Fruit fly (Drosophila melanogaster) whole organism, wandering third instar larva: ENCODE results near the gene CG4022.

Experiments
- Abd-B ChIP-seq: fragments of >200 bp; optimal IDR thresholded peaks from 2 replicates; lab custom pipeline; 2017; ENCODE audit warnings: missing biosample characterization, missing genetic modification characterization
- CG32264 ChIP-seq: fragments of 200-800 bp; sonication (Bioruptor generic); optimal IDR thresholded peaks from 2 replicates; lab custom pipeline; 2016; ENCODE audit warnings: missing biosample characterization, missing genetic modification characterization
- CG9705 ChIP-seq: fragments of 200-800 bp; sonication (Bioruptor generic); optimal IDR thresholded peaks from 2 replicates; lab custom pipeline; 2018; ENCODE audit warnings: missing biosample characterization, mild to moderate bottlenecking, missing genetic modification characterization
- CrebA ChIP-seq: fragments of 200-800 bp; sonication (Bioruptor generic); optimal IDR thresholded peaks from 2 replicates; lab custom pipeline; 2016; ENCODE audit warnings: missing biosample characterization, mild to moderate bottlenecking, missing genetic modification characterization, borderline replicate concordance
- Dfd ChIP-seq: fragments of >200 bp; optimal IDR thresholded peaks from 2 replicates; lab custom pipeline; 2017; ENCODE audit warnings: missing biosample characterization, missing genetic modification characterization
- Dif ChIP-seq: fragments of 200-275, 200-300 bp; sonication (Bioruptor generic); optimal IDR thresholded peaks from 2 replicates; lab custom pipeline; 2018; ENCODE audit warnings: missing biosample characterization, missing genetic modification characterization; ENCODE audit not compliant: partially characterized antibody
- GATAd ChIP-seq: sonication (Bioruptor generic); optimal IDR thresholded peaks from 2 replicates; lab custom pipeline; 2016; ENCODE audit warnings: missing biosample characterization, missing genetic modification characterization
- HLH106 ChIP-seq: fragments of 200-800 bp; optimal IDR thresholded peaks from 3 replicates; lab custom pipeline; 2019; ENCODE audit warnings: missing biosample characterization, mild to moderate bottlenecking, missing genetic modification characterization, moderate library complexity
- Hnf4 ChIP-seq: fragments of 200-800 bp; sonication (Bioruptor generic); optimal IDR thresholded peaks from 2 replicates; lab custom pipeline; 2016; ENCODE audit warnings: missing biosample characterization, mild to moderate bottlenecking, missing genetic modification characterization
- Hr78 ChIP-seq: fragments of >200 bp; optimal IDR thresholded peaks from 2 replicates; lab custom pipeline; 2017; ENCODE audit warnings: missing biosample characterization, missing genetic modification characterization
- Hr83 ChIP-seq: fragments of 200-300 bp; sonication (Bioruptor generic); optimal IDR thresholded peaks from 2 replicates; lab custom pipeline; 2016; ENCODE audit warnings: missing biosample characterization, mild to moderate bottlenecking, missing genetic modification characterization, moderate library complexity; ENCODE audit not compliant: poor library complexity, severe bottlenecking
- Jra ChIP-seq: sonication (Bioruptor generic); optimal IDR thresholded peaks from 2 replicates; lab custom pipeline; 2016; ENCODE audit warnings: missing biosample characterization, missing genetic modification characterization
- Mio ChIP-seq: sonication (Bioruptor generic); optimal IDR thresholded peaks from 2 replicates; lab custom pipeline; 2016; ENCODE audit warnings: missing biosample characterization, missing genetic modification characterization
- Myc ChIP-seq: fragments of >200 bp; optimal IDR thresholded peaks from 2 replicates; lab custom pipeline; 2017
- N ChIP-seq: fragments of >200 bp; optimal IDR thresholded peaks from 2 replicates; lab custom pipeline; 2018; ENCODE audit warnings: missing biosample characterization, missing external identifiers, missing genetic modification characterization
- OdsH ChIP-seq: fragments of 200-800 bp; sonication (Bioruptor generic); optimal IDR thresholded peaks from 2 replicates; lab custom pipeline; 2016; ENCODE audit warnings: missing biosample characterization, mild to moderate bottlenecking, missing genetic modification characterization
- Rel ChIP-seq, 2 experiments: fragments of 200-800 bp; sonication (Bioruptor generic) in 1 of 2; optimal IDR thresholded peaks; 2 replicates in 1 of 2; 3 replicates in 1 of 2; lab custom pipeline; 2016 to 2019; ENCODE audit warnings: mild to moderate bottlenecking in 2 of 2, missing biosample characterization in 2 of 2, missing genetic modification characterization in 2 of 2, moderate library complexity in 1 of 2
- Sp1 ChIP-seq: fragments of 200-800 bp; sonication (Bioruptor generic); optimal IDR thresholded peaks from 3 replicates; lab custom pipeline; 2019; ENCODE audit warnings: missing biosample characterization, mild to moderate bottlenecking, missing genetic modification characterization, moderate library complexity
- Vsx2 ChIP-seq: fragments of 200-300, 225-300 bp; sonication (Bioruptor generic); optimal IDR thresholded peaks from 2 replicates; lab custom pipeline; 2018; ENCODE audit warnings: missing biosample characterization, missing genetic modification characterization; ENCODE audit not compliant: partially characterized antibody
- br ChIP-seq: fragments of 200-800 bp; sonication (Bioruptor generic); optimal IDR thresholded peaks from 2 replicates; lab custom pipeline; 2016; ENCODE audit warnings: missing biosample characterization, missing genetic modification characterization
- brk ChIP-seq: fragments of 200-800 bp; sonication (Bioruptor generic); optimal IDR thresholded peaks from 2 replicates; lab custom pipeline; 2016; ENCODE audit warnings: missing biosample characterization, mild to moderate bottlenecking, missing genetic modification characterization
- dl ChIP-seq, 2 experiments: fragments of 175-275, 200-275 bp in 1 of 2; fragments of 200-275 bp in 1 of 2; sonication (Bioruptor generic); optimal IDR thresholded peaks; lab custom pipeline; 2018; ENCODE audit warnings: mild to moderate bottlenecking in 2 of 2, missing biosample characterization in 2 of 2, missing genetic modification characterization in 2 of 2, moderate library complexity in 2 of 2; ENCODE audit not compliant: partially characterized antibody in 2 of 2, insufficient read depth in 1 of 2
- dmrt93B ChIP-seq: fragments of 200-800 bp; sonication (Bioruptor generic); optimal IDR thresholded peaks from 2 replicates; lab custom pipeline; 2018; ENCODE audit warnings: missing biosample characterization, mild to moderate bottlenecking, missing genetic modification characterization
- dsf ChIP-seq: sonication (Bioruptor generic); optimal IDR thresholded peaks from 2 replicates; lab custom pipeline; 2016; ENCODE audit warnings: missing biosample characterization, missing genetic modification characterization, borderline replicate concordance
- ey ChIP-seq: fragments of 200-800 bp; sonication (Bioruptor generic); optimal IDR thresholded peaks from 2 replicates; lab custom pipeline; 2016; ENCODE audit warnings: missing biosample characterization, missing genetic modification characterization
- foxo ChIP-seq, 2 experiments: fragments of 200-800 bp; sonication (Bioruptor generic); optimal IDR thresholded peaks; 2 replicates in 1 of 2; 3 replicates in 1 of 2; lab custom pipeline; 2016 to 2017; ENCODE audit warnings: missing biosample characterization in 2 of 2, missing genetic modification characterization in 2 of 2
- fru ChIP-seq: fragments of 200-800 bp; sonication (Bioruptor generic); optimal IDR thresholded peaks from 3 replicates; lab custom pipeline; 2016; ENCODE audit warnings: missing biosample characterization, mild to moderate bottlenecking, missing genetic modification characterization
- h ChIP-seq: fragments of 200-800 bp; sonication (Bioruptor generic); optimal IDR thresholded peaks from 3 replicates; lab custom pipeline; 2016; ENCODE audit warnings: missing biosample characterization, mild to moderate bottlenecking, missing genetic modification characterization
- jim ChIP-seq: fragments of 175-275, 200-325 bp; sonication (Bioruptor generic); optimal IDR thresholded peaks from 2 replicates; lab custom pipeline; 2016; ENCODE audit warnings: missing biosample characterization, mild to moderate bottlenecking, missing genetic modification characterization
- lola ChIP-seq: fragments of >200 bp; optimal IDR thresholded peaks from 2 replicates; lab custom pipeline; 2017; ENCODE audit warnings: missing biosample characterization, missing genetic modification characterization
- pan ChIP-seq: fragments of >200 bp; optimal IDR thresholded peaks from 2 replicates; lab custom pipeline; 2017
- psq ChIP-seq: fragments of 200-800 bp; sonication (Bioruptor generic); optimal IDR thresholded peaks from 3 replicates; lab custom pipeline; 2017; ENCODE audit warnings: missing biosample characterization, mild to moderate bottlenecking, missing genetic modification characterization, moderate library complexity
- rgr ChIP-seq: fragments of 200-800 bp; sonication (Bioruptor generic); optimal IDR thresholded peaks from 3 replicates; lab custom pipeline; 2016; ENCODE audit warnings: missing biosample characterization, mild to moderate bottlenecking, missing genetic modification characterization
- sage ChIP-seq: fragments of 200-800 bp; sonication (Bioruptor generic); optimal IDR thresholded peaks from 2 replicates; lab custom pipeline; 2016; ENCODE audit warnings: missing biosample characterization, mild to moderate bottlenecking, missing genetic modification characterization
- sv ChIP-seq: fragments of 200-800 bp; sonication (Bioruptor generic); optimal IDR thresholded peaks from 3 replicates; lab custom pipeline; 2016; ENCODE audit warnings: missing biosample characterization, missing genetic modification characterization
- tai ChIP-seq: sonication (Bioruptor generic); optimal IDR thresholded peaks from 2 replicates; lab custom pipeline; 2016; ENCODE audit warnings: missing biosample characterization, missing genetic modification characterization
- usp ChIP-seq: fragments of >200 bp; optimal IDR thresholded peaks from 2 replicates; lab custom pipeline; 2017; ENCODE audit warnings: missing biosample characterization, missing genetic modification characterization
- woc ChIP-seq: sonication (Bioruptor generic); optimal IDR thresholded peaks from 2 replicates; lab custom pipeline; 2016; ENCODE audit warnings: missing biosample characterization, mild to moderate bottlenecking, missing genetic modification characterization

Gene CG4022

DNA sequence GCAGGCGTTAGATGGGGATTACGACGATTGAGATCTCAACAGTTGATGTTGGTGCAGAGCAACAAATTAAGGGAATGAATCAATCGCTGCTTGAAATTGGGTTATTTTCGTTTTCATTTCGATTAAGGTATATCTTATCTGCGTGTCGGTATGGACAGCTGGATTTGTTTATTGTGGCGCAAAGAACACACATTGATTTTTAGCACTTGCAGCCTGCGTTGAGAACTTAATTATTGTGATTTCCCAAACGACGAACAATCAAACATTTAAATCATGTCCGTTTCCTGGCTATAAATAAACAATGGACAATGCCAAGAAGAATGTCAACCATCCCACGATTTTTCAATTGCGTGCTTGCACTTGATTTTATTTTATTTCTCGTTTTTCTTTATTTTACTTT lies 12.6 kb downstream of the CG4022 start:
- TF ChIP-seq Rel (GFP tag; optimal IDR thresholded peaks at IDR 0.05; lab: Kevin White, UChicago) (no peak), Rel (tag; optimal IDR thresholded peaks at IDR 0.05; lab: Kevin White, UChicago) (peak; percentile 62), dsf (GFP tag; lab: Kevin White, UChicago) (no peak), tai (GFP tag; lab: Kevin White, UChicago) (peak; percentile 12), CG32264 (GFP tag; lab: Kevin White, UChicago) (no peak), HLH106 (tag; lab: Kevin White, UChicago) (no peak), sv (GFP tag; lab: Kevin White, UChicago) (no peak), rgr (GFP tag; lab: Kevin White, UChicago) (no peak), lola (GFP tag; lab: Kevin White, UChicago) (no peak), Hr78 (no peak), CrebA (GFP tag; lab: Kevin White, UChicago) (no peak), dl (GFP tag; optimal IDR thresholded peaks at IDR 0.05; lab: Kevin White, UChicago; ENCODE audit: insufficient read depth in 1 of 2, partially characterized antibody in 2 of 2) (no peak), woc (peak; percentile 18), foxo (GFP tag; optimal IDR thresholded peaks at IDR 0.05; lab: Kevin White, UChicago) (no peak), Sp1 (GFP tag; lab: Kevin White, UChicago) (no peak), psq (GFP tag; lab: Kevin White, UChicago) (no peak), N (GFP tag; lab: Kevin White, UChicago) (no peak), Dif (GFP tag; lab: Kevin White, UChicago) (no peak), CG9705 (GFP tag; lab: Kevin White, UChicago) (no peak), usp (GFP tag; lab: Kevin White, UChicago) (no peak), jim (GFP tag; lab: Kevin White, UChicago) (no peak), pan (lab: Kevin White, UChicago) (no peak), Hnf4 (GFP tag; lab: Kevin White, UChicago) (no peak), h (GFP tag; lab: Kevin White, UChicago) (no peak)
- TF ChIP-seq, all 38 proteins: peak for 3

DNA sequence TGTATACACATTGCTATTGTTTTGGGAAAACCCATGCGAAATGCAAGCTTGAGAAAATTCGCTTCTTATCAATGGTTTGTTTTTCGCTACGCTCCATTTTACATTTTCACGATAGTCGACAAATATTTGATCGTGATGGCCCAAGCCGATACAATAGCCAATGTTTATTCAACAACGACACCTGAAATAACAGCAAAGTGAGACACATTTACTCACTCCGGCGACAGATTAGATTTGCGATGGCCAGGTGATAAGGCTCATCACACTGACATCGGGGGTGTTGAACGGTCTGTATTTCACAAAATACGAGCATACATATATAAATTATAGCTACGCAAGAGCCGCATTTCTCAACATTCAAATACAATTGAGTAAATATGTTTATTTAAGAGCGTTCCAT lies 13.5 kb downstream of the CG4022 start:
- TF ChIP-seq br (GFP tag; lab: Kevin White, UChicago), result peak; percentile 43
- TF ChIP-seq HLH106 (tag; lab: Kevin White, UChicago), result peak; percentile 11
- TF ChIP-seq rgr (GFP tag; lab: Kevin White, UChicago), result peak; percentile 68
- TF ChIP-seq brk, result peak; percentile 23
- peak in 1 of 2 experiments; percentile 51 for TF ChIP-seq foxo (GFP tag; optimal IDR thresholded peaks at IDR 0.05; lab: Kevin White, UChicago)
- no peak for TF ChIP-seq CG9705 (GFP tag; lab: Kevin White, UChicago)
- no peak for TF ChIP-seq dl (GFP tag; optimal IDR thresholded peaks at IDR 0.05; lab: Kevin White, UChicago; ENCODE audit: insufficient read depth in 1 of 2, partially characterized antibody in 2 of 2)
- no peak for TF ChIP-seq CrebA (GFP tag; lab: Kevin White, UChicago)
- no peak for TF ChIP-seq Abd-B (GFP tag; lab: Kevin White, UChicago)
- peak; percentile 38 for TF ChIP-seq Jra
- no peak for TF ChIP-seq Dfd (GFP tag; lab: Kevin White, UChicago)
- TF ChIP-seq OdsH, result peak; percentile 55
- peak; percentile 69 for TF ChIP-seq tai (GFP tag; lab: Kevin White, UChicago)
- no peak for TF ChIP-seq Hr78
- TF ChIP-seq ey (GFP tag; lab: Kevin White, UChicago), result peak; percentile 20
- no peak for TF ChIP-seq dsf (GFP tag; lab: Kevin White, UChicago)
- no peak for TF ChIP-seq Mio (GFP tag; lab: Kevin White, UChicago)
- peak; percentile 97 for TF ChIP-seq Hr83 (GFP tag; lab: Kevin White, UChicago)
- no peak for TF ChIP-seq N (GFP tag; lab: Kevin White, UChicago)
- peak; percentile 8 for TF ChIP-seq GATAd (GFP tag; lab: Kevin White, UChicago)
- TF ChIP-seq jim (GFP tag; lab: Kevin White, UChicago), result no peak
- no peak for TF ChIP-seq psq (GFP tag; lab: Kevin White, UChicago)
- peak; percentile 40 for TF ChIP-seq Hnf4 (GFP tag; lab: Kevin White, UChicago)
- TF ChIP-seq usp (GFP tag; lab: Kevin White, UChicago), result no peak
- no peak for TF ChIP-seq pan (lab: Kevin White, UChicago)
- no peak for TF ChIP-seq Myc (lab: Kevin White, UChicago)
- TF ChIP-seq sage (GFP tag; lab: Kevin White, UChicago), result no peak
- no peak for TF ChIP-seq woc
- TF ChIP-seq Dif (GFP tag; lab: Kevin White, UChicago), result no peak
- TF ChIP-seq dmrt93B (GFP tag; lab: Kevin White, UChicago), result no peak
- no peak for TF ChIP-seq Vsx2 (GFP tag; lab: Kevin White, UChicago)
- TF ChIP-seq Rel (GFP tag; optimal IDR thresholded peaks at IDR 0.05; lab: Kevin White, UChicago), result peak; percentile 19
- TF ChIP-seq Rel (tag; optimal IDR thresholded peaks at IDR 0.05; lab: Kevin White, UChicago), result peak; percentile 84
- TF ChIP-seq fru (GFP tag; lab: Kevin White, UChicago), result peak; percentile 20
- TF ChIP-seq Sp1 (GFP tag; lab: Kevin White, UChicago), result peak; percentile 38
- TF ChIP-seq CG32264 (GFP tag; lab: Kevin White, UChicago), result peak; percentile 46
- TF ChIP-seq lola (GFP tag; lab: Kevin White, UChicago), result no peak
- TF ChIP-seq h (GFP tag; lab: Kevin White, UChicago), result peak; percentile 75
- no peak for TF ChIP-seq sv (GFP tag; lab: Kevin White, UChicago)
